In the genomic region with DNA sequence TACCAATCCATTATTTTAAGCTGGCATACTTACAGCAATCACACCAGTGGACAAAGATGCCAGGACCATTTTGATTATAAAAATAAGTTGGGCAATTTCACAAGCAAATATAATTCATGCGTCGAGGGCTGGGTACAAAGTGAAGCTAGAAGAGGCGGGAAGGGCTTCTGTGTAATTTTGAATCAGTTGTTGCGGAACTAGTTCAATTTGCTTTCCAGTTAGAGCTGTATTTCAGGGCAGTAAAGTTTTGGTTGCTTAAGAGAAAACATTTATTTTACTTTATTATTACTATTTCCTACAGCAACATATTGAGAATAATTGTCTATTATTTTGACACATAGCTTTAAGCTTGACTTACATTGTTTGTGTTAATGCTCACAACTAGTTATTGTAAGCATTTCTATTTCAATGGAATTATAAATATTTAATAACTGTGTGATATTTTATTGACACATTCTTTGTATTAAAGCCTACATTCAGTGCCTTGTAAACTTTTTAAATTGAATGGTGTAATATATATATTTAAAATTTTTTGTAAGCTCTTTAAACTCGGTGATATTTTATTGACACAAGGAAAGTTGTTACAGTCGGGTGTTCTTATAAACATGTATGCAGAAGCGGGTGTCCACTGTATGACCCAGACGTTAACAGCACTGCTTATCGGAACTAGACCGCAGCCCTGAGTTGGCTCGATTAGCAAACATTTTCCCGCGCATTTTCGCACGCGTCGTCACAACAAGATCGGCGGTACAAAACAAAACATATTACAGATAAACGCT, we compare ENCODE assay signal across 1 fruit fly cellular context.
TF ChIP-seq lines count a peak whose summit lies in the region.

A gene (minus strand): TSS at position 150 of the 779 bp plus-strand sequence.
A gene (plus strand): TSS at position 669 of the 779 bp plus-strand sequence.

TF ChIP-seq in whole organism, embryonic, 481 proteins besides CTCF, POLR2A, EP300 and RAD21 (continued from another document and continues in another):
- TF ChIP-seq lov (optimal IDR thresholded peaks at IDR 0.05; lab: Kevin White, UChicago): no peak
- TF ChIP-seq lov (GFP tag; IDR thresholded peaks at IDR 0.05; lab: Robert Waterston, UW): no peak
- peak; percentile 58 for TF ChIP-seq Sox102F (GFP tag; optimal IDR thresholded peaks at IDR 0.05; lab: Kevin White, UChicago)
- no peak for TF ChIP-seq D (optimal IDR thresholded peaks at IDR 0.05; lab: Kevin White, UChicago)
- peak; percentile 70 for TF ChIP-seq D (GFP tag; optimal IDR thresholded peaks at IDR 0.05; lab: Kevin White, UChicago)
- TF ChIP-seq CG42726 (GFP tag; IDR thresholded peaks at IDR 0.05; lab: Robert Waterston, UW; ENCODE audit: partially characterized antibody): 0 out of 2 replicates have a peak, but pooled peaks have one; percentile 38
- no peak for TF ChIP-seq lab (GFP tag; optimal IDR thresholded peaks at IDR 0.05; lab: Kevin White, UChicago)
- TF ChIP-seq gem (tag; optimal IDR thresholded peaks at IDR 0.05; lab: Kevin White, UChicago): peak; percentile 84
- peak; percentile 66 for TF ChIP-seq CG18764 (GFP tag; optimal IDR thresholded peaks at IDR 0.05; lab: Kevin White, UChicago)
- TF ChIP-seq pho (GFP tag; optimal IDR thresholded peaks at IDR 0.05; lab: Kevin White, UChicago): peak; percentile 68
- no peak for TF ChIP-seq sim (GFP tag; IDR thresholded peaks at IDR 0.05; lab: Robert Waterston, UW)
- peak; percentile 87 for TF ChIP-seq nmo (GFP tag; optimal IDR thresholded peaks at IDR 0.05; lab: Kevin White, UChicago)
- no peak for TF ChIP-seq Eip74EF (GFP tag; optimal IDR thresholded peaks at IDR 0.05; lab: Kevin White, UChicago)
- no peak for TF ChIP-seq gfzf (GFP tag; optimal IDR thresholded peaks at IDR 0.05; lab: Kevin White, UChicago)
- TF ChIP-seq Fer3 (tag; optimal IDR thresholded peaks at IDR 0.05; lab: Kevin White, UChicago): peak; percentile 68
- TF ChIP-seq gcm2 (GFP tag; optimal IDR thresholded peaks at IDR 0.05; lab: Kevin White, UChicago): no peak
- no peak for TF ChIP-seq fd102C (GFP tag; optimal IDR thresholded peaks at IDR 0.05; lab: Kevin White, UChicago)
- TF ChIP-seq CG8924 (tag; optimal IDR thresholded peaks at IDR 0.05; lab: Kevin White, UChicago): peak; percentile 81
- no peak for TF ChIP-seq exex (tag; optimal IDR thresholded peaks at IDR 0.05; lab: Kevin White, UChicago)
- TF ChIP-seq pan (optimal IDR thresholded peaks at IDR 0.05; lab: Kevin White, UChicago): no peak
- TF ChIP-seq pan (GFP tag; optimal IDR thresholded peaks at IDR 0.05 in 1 of 2, IDR thresholded peaks at IDR 0.05 in 1 of 2): peak in 1 of 2 experiments; percentile 79
- no peak for TF ChIP-seq Atf3 (GFP tag; optimal IDR thresholded peaks at IDR 0.05; lab: Kevin White, UChicago)
- TF ChIP-seq salm (tag; optimal IDR thresholded peaks at IDR 0.05; lab: Kevin White, UChicago): peak; percentile 38
- TF ChIP-seq CG7745 (tag; optimal IDR thresholded peaks at IDR 0.05; lab: Kevin White, UChicago): no peak
- peak; percentile 83 for TF ChIP-seq tgo (GFP tag; IDR thresholded peaks at IDR 0.05; lab: Robert Waterston, UW)
- peak; percentile 44 for TF ChIP-seq CG13894 (tag; optimal IDR thresholded peaks at IDR 0.05; lab: Kevin White, UChicago)
- peak; percentile 79 for TF ChIP-seq chm (GFP tag; IDR thresholded peaks at IDR 0.05; lab: Robert Waterston, UW)
- peak; percentile 70 for TF ChIP-seq CG10654 (GFP tag; optimal IDR thresholded peaks at IDR 0.05; lab: Kevin White, UChicago)
- peak; percentile 15 for TF ChIP-seq CG13624 (GFP tag; optimal IDR thresholded peaks at IDR 0.05; lab: Kevin White, UChicago)
- TF ChIP-seq danr (GFP tag; IDR thresholded peaks at IDR 0.05; lab: Robert Waterston, UW): no peak; the same call in 1 of the 2 replicates
- peak; percentile 78 for TF ChIP-seq ken (GFP tag; IDR thresholded peaks at IDR 0.05; lab: Robert Waterston, UW)
- peak; percentile 82 for TF ChIP-seq CG14710 (tag; optimal IDR thresholded peaks at IDR 0.05; lab: Kevin White, UChicago)
- TF ChIP-seq insv (GFP tag; optimal IDR thresholded peaks at IDR 0.05; lab: Kevin White, UChicago): peak in 1 of 2 experiments; percentile 82
- no peak for TF ChIP-seq Sry-δ (GFP tag; optimal IDR thresholded peaks at IDR 0.05; lab: Kevin White, UChicago)
- TF ChIP-seq slou (GFP tag; optimal IDR thresholded peaks at IDR 0.05; lab: Kevin White, UChicago): peak; percentile 62
- peak; percentile 66 for TF ChIP-seq Six4 (GFP tag; optimal IDR thresholded peaks at IDR 0.05; lab: Kevin White, UChicago)
- TF ChIP-seq unpg (GFP tag; optimal IDR thresholded peaks at IDR 0.05; lab: Kevin White, UChicago): peak; percentile 56
- peak; percentile 61 for TF ChIP-seq D19A (tag; optimal IDR thresholded peaks at IDR 0.05; lab: Kevin White, UChicago)
- TF ChIP-seq BtbVII (GFP tag; optimal IDR thresholded peaks at IDR 0.05; lab: Kevin White, UChicago): peak; percentile 55
- peak; percentile 67; the same call in 2 of the 3 replicates for TF ChIP-seq CG6175 (GFP tag; IDR thresholded peaks at IDR 0.05; lab: Robert Waterston, UW)
- TF ChIP-seq vfl (GFP tag; optimal IDR thresholded peaks at IDR 0.05; lab: Kevin White, UChicago): no peak
- TF ChIP-seq nerfin-1 (tag; optimal IDR thresholded peaks at IDR 0.05; lab: Kevin White, UChicago): peak; percentile 64
- TF ChIP-seq CG14014 (GFP tag; IDR thresholded peaks at IDR 0.05; lab: Robert Waterston, UW): peak; percentile 76
- TF ChIP-seq CG8290 (GFP tag; optimal IDR thresholded peaks at IDR 0.05; lab: Kevin White, UChicago): peak; percentile 24
- peak in 1 of 2 experiments; percentile 30 for TF ChIP-seq CG8290 (tag; optimal IDR thresholded peaks at IDR 0.05; lab: Kevin White, UChicago)
- TF ChIP-seq CG7271 (tag; optimal IDR thresholded peaks at IDR 0.05; lab: Kevin White, UChicago): no peak
- peak; percentile 80 for TF ChIP-seq CG9817 (tag; optimal IDR thresholded peaks at IDR 0.05; lab: Kevin White, UChicago)
- no peak for TF ChIP-seq CG16813 (GFP tag; IDR thresholded peaks at IDR 0.05; lab: Robert Waterston, UW; ENCODE audit: partially characterized antibody)
- TF ChIP-seq Awh (GFP tag; IDR thresholded peaks at IDR 0.05; lab: Robert Waterston, UW): peak; percentile 37; the same call in 1 of the 2 replicates
- TF ChIP-seq fd3F (GFP tag; optimal IDR thresholded peaks at IDR 0.05; lab: Kevin White, UChicago): peak; percentile 74
- peak; percentile 60 for TF ChIP-seq ap (GFP tag; IDR thresholded peaks at IDR 0.05; lab: Robert Waterston, UW)
- no peak for TF ChIP-seq CG4707 (GFP tag; optimal IDR thresholded peaks at IDR 0.05; lab: Kevin White, UChicago)
- TF ChIP-seq CG9876 (GFP tag; optimal IDR thresholded peaks at IDR 0.05; lab: Kevin White, UChicago): peak; percentile 17
- TF ChIP-seq trem (tag; optimal IDR thresholded peaks at IDR 0.05; lab: Kevin White, UChicago): peak; percentile 49
- TF ChIP-seq CG6765 (GFP tag; optimal IDR thresholded peaks at IDR 0.05; lab: Kevin White, UChicago): peak; percentile 56
- no peak for TF ChIP-seq dan (GFP tag; IDR thresholded peaks at IDR 0.05; lab: Robert Waterston, UW)
- peak; percentile 16; the same call in 1 of the 2 replicates for TF ChIP-seq Nf-YA (GFP tag; IDR thresholded peaks at IDR 0.05; lab: Robert Waterston, UW)
- TF ChIP-seq vvl (GFP tag; IDR thresholded peaks at IDR 0.05; lab: Robert Waterston, UW): peak; percentile 78
- TF ChIP-seq rib (GFP tag; IDR thresholded peaks at IDR 0.05; lab: Robert Waterston, UW): peak; percentile 14; the same call in 1 of the 2 replicates
- TF ChIP-seq Camta (GFP tag; optimal IDR thresholded peaks at IDR 0.05; lab: Kevin White, UChicago): no peak
- no peak for TF ChIP-seq Bteb2 (GFP tag; optimal IDR thresholded peaks at IDR 0.05; lab: Kevin White, UChicago)
- TF ChIP-seq tin (GFP tag; optimal IDR thresholded peaks at IDR 0.05; lab: Kevin White, UChicago): peak; percentile 81
- no peak for TF ChIP-seq Hr39 (optimal IDR thresholded peaks at IDR 0.05; lab: Kevin White, UChicago)
- TF ChIP-seq inv (GFP tag; IDR thresholded peaks at IDR 0.05; lab: Robert Waterston, UW; ENCODE audit: partially characterized antibody): no peak
- no peak for TF ChIP-seq tna (GFP tag; IDR thresholded peaks at IDR 0.05; lab: Robert Waterston, UW; ENCODE audit: partially characterized antibody)
- TF ChIP-seq CG6683 (GFP tag; optimal IDR thresholded peaks at IDR 0.05; lab: Kevin White, UChicago): peak; percentile 37
- TF ChIP-seq CG1602 (GFP tag; optimal IDR thresholded peaks at IDR 0.05; lab: Kevin White, UChicago): peak; percentile 78
- no peak for TF ChIP-seq eve (GFP tag; optimal IDR thresholded peaks at IDR 0.05; lab: Kevin White, UChicago)
- TF ChIP-seq ash1 (GFP tag; optimal IDR thresholded peaks at IDR 0.05; lab: Kevin White, UChicago): no peak
- TF ChIP-seq CkIIα-i1 (GFP tag; IDR thresholded peaks at IDR 0.05; lab: Robert Waterston, UW): no peak
- peak; percentile 85 for TF ChIP-seq dysf (GFP tag; IDR thresholded peaks at IDR 0.05; lab: Robert Waterston, UW)
- peak; percentile 44 for TF ChIP-seq onecut (GFP tag; IDR thresholded peaks at IDR 0.05; lab: Robert Waterston, UW)
- TF ChIP-seq btn (GFP tag; optimal IDR thresholded peaks at IDR 0.05; lab: Kevin White, UChicago): no peak
- peak; percentile 75 for TF ChIP-seq CG7556 (GFP tag; optimal IDR thresholded peaks at IDR 0.05; lab: Kevin White, UChicago)
- TF ChIP-seq Fer2 (tag; optimal IDR thresholded peaks at IDR 0.05; lab: Kevin White, UChicago): peak; percentile 58
- peak; percentile 70 for TF ChIP-seq CG30020 (tag; optimal IDR thresholded peaks at IDR 0.05; lab: Kevin White, UChicago)
- peak; percentile 95 for TF ChIP-seq slbo (GFP tag; IDR thresholded peaks at IDR 0.05; lab: Robert Waterston, UW)
- TF ChIP-seq sc (optimal IDR thresholded peaks at IDR 0.05; lab: Kevin White, UChicago): no peak
- TF ChIP-seq sc (GFP tag; optimal IDR thresholded peaks at IDR 0.05; lab: Kevin White, UChicago): peak; percentile 58
- TF ChIP-seq CG31224 (GFP tag; IDR thresholded peaks at IDR 0.05; lab: Robert Waterston, UW): peak; percentile 65
- TF ChIP-seq crc (GFP tag; optimal IDR thresholded peaks at IDR 0.05; lab: Kevin White, UChicago): no peak
- TF ChIP-seq CG4820 (GFP tag; optimal IDR thresholded peaks at IDR 0.05; lab: Kevin White, UChicago): peak; percentile 74
- peak; percentile 84 for TF ChIP-seq CG4424 (GFP tag; optimal IDR thresholded peaks at IDR 0.05; lab: Kevin White, UChicago)
- TF ChIP-seq Dip2 (GFP tag; IDR thresholded peaks at IDR 0.05; lab: Robert Waterston, UW): no peak
- no peak for TF ChIP-seq CG34376 (GFP tag; optimal IDR thresholded peaks at IDR 0.05; lab: Kevin White, UChicago)
- TF ChIP-seq CG8944 (GFP tag; optimal IDR thresholded peaks at IDR 0.05; lab: Kevin White, UChicago): no peak
- TF ChIP-seq wor (GFP tag; IDR thresholded peaks at IDR 0.05; lab: Robert Waterston, UW): peak; percentile 47; the same call in 1 of the 2 replicates
- peak; percentile 78 for TF ChIP-seq dmrt11E (tag; optimal IDR thresholded peaks at IDR 0.05; lab: Kevin White, UChicago)
- peak; percentile 82 for TF ChIP-seq zfh1 (GFP tag; IDR thresholded peaks at IDR 0.05; lab: Robert Waterston, UW)
- TF ChIP-seq kah (GFP tag; optimal IDR thresholded peaks at IDR 0.05; lab: Kevin White, UChicago): peak; percentile 10
- TF ChIP-seq CG12236 (GFP tag; optimal IDR thresholded peaks at IDR 0.05; lab: Kevin White, UChicago): no peak
- TF ChIP-seq ATbp (GFP tag; optimal IDR thresholded peaks at IDR 0.05; lab: Kevin White, UChicago): peak; percentile 38
- TF ChIP-seq CG13123 (GFP tag; optimal IDR thresholded peaks at IDR 0.05; lab: Kevin White, UChicago): peak; percentile 20
- peak; percentile 55 for TF ChIP-seq scrt (GFP tag; optimal IDR thresholded peaks at IDR 0.05; lab: Kevin White, UChicago)
- TF ChIP-seq Hmx (GFP tag; optimal IDR thresholded peaks at IDR 0.05; lab: Kevin White, UChicago): no peak
- TF ChIP-seq CG16779 (GFP tag; IDR thresholded peaks at IDR 0.05; lab: Robert Waterston, UW): 0 out of 2 replicates have a peak, but pooled peaks have one; percentile 24
- TF ChIP-seq pros (GFP tag; optimal IDR thresholded peaks at IDR 0.05; lab: Kevin White, UChicago): no peak
- TF ChIP-seq bigmax (GFP tag; optimal IDR thresholded peaks at IDR 0.05; lab: Kevin White, UChicago): no peak
- peak; percentile 50 for TF ChIP-seq Blimp-1 (GFP tag; optimal IDR thresholded peaks at IDR 0.05; lab: Kevin White, UChicago)
- peak; percentile 49 for TF ChIP-seq lbe (GFP tag; optimal IDR thresholded peaks at IDR 0.05; lab: Kevin White, UChicago)
- peak; percentile 47 for TF ChIP-seq CG15601 (tag; optimal IDR thresholded peaks at IDR 0.05; lab: Kevin White, UChicago)
- TF ChIP-seq Atf-2 (GFP tag; optimal IDR thresholded peaks at IDR 0.05; lab: Kevin White, UChicago): no peak
- 0 out of 2 replicates have a peak, but pooled peaks have one; percentile 8 for TF ChIP-seq CG11696 (GFP tag; IDR thresholded peaks at IDR 0.05; lab: Robert Waterston, UW)
- TF ChIP-seq twi (tag; optimal IDR thresholded peaks at IDR 0.05; lab: Kevin White, UChicago): peak; percentile 72
- TF ChIP-seq usp (GFP tag; optimal IDR thresholded peaks at IDR 0.05; lab: Kevin White, UChicago): no peak
- peak; percentile 35 for TF ChIP-seq CG18011 (GFP tag; optimal IDR thresholded peaks at IDR 0.05; lab: Kevin White, UChicago)
- peak; percentile 43; the same call in 1 of the 2 replicates for TF ChIP-seq seq (GFP tag; IDR thresholded peaks at IDR 0.05; lab: Robert Waterston, UW)
- peak; percentile 51 for TF ChIP-seq CG10959 (GFP tag; IDR thresholded peaks at IDR 0.05; lab: Robert Waterston, UW)
- peak; percentile 74 for TF ChIP-seq Meics (GFP tag; optimal IDR thresholded peaks at IDR 0.05; lab: Kevin White, UChicago)
- peak; percentile 50 for TF ChIP-seq CG8281 (tag; optimal IDR thresholded peaks at IDR 0.05; lab: Kevin White, UChicago)
- peak; percentile 81 for TF ChIP-seq CG7839 (tag; optimal IDR thresholded peaks at IDR 0.05; lab: Kevin White, UChicago)
- TF ChIP-seq E2f2 (GFP tag; IDR thresholded peaks at IDR 0.05; lab: Robert Waterston, UW): peak; percentile 73
- no peak for TF ChIP-seq gce (GFP tag; IDR thresholded peaks at IDR 0.05; lab: Robert Waterston, UW)
- TF ChIP-seq CG3163 (GFP tag; optimal IDR thresholded peaks at IDR 0.05; lab: Kevin White, UChicago): peak; percentile 22
- no peak for TF ChIP-seq CG14965 (GFP tag; optimal IDR thresholded peaks at IDR 0.05; lab: Kevin White, UChicago; ENCODE audit: borderline replicate concordance)
- TF ChIP-seq CG10543 (GFP tag; optimal IDR thresholded peaks at IDR 0.05; lab: Kevin White, UChicago): peak; percentile 89
- TF ChIP-seq sima (GFP tag; optimal IDR thresholded peaks at IDR 0.05; lab: Kevin White, UChicago): no peak
- no peak for TF ChIP-seq Dll (GFP tag; IDR thresholded peaks at IDR 0.05; lab: Robert Waterston, UW; ENCODE audit: partially characterized antibody)
- TF ChIP-seq Max (GFP tag; optimal IDR thresholded peaks at IDR 0.05; lab: Kevin White, UChicago): peak; percentile 57
- TF ChIP-seq sqz (GFP tag; optimal IDR thresholded peaks at IDR 0.05; lab: Kevin White, UChicago): no peak
- peak; percentile 81 for TF ChIP-seq CG14667 (GFP tag; IDR thresholded peaks at IDR 0.05; lab: Robert Waterston, UW)
